Fruit fly (Drosophila melanogaster): ENCODE data around the gene Rpt4R.

Gene Rpt4R

dm6 chr3L:11992960-11993359 is 51.2 kb downstream of the Rpt4R start, which contains the start of gene viaf:
viaf (minus strand) TSS chr3L:11993179.
- TF ChIP-seq vnd (GFP tag; IDR thresholded peaks at IDR 0.05; ENCODE audit: partially characterized antibody) (peak; percentile 95), CG11085 (GFP tag; IDR thresholded peaks at IDR 0.05) (no peak), Aef1 (GFP tag; IDR thresholded peaks at IDR 0.05) (peak; percentile 32; the same call in 1 of the 3 replicates), Opbp (GFP tag; IDR thresholded peaks at IDR 0.05; ENCODE audit: partially characterized antibody) (peak; percentile 97), CG13775 (GFP tag; optimal IDR thresholded peaks at IDR 0.05) (peak; percentile 33), CG17568 (GFP tag; optimal IDR thresholded peaks at IDR 0.05) (no peak), CG13624 (GFP tag; optimal IDR thresholded peaks at IDR 0.05) (no peak), H15 (GFP tag; IDR thresholded peaks at IDR 0.05) (peak; percentile 39; the same call in 1 of the 3 replicates), CG13287 (GFP tag; IDR thresholded peaks at IDR 0.05; ENCODE audit: partially characterized antibody) (peak; percentile 95), fd96Cb (tag; optimal IDR thresholded peaks at IDR 0.05) (peak; percentile 22), Ptx1 (GFP tag; IDR thresholded peaks at IDR 0.05) (peak; percentile 30; the same call in 1 of the 2 replicates), CG15073 (GFP tag; optimal IDR thresholded peaks at IDR 0.05) (no peak), h (optimal IDR thresholded peaks at IDR 0.05) (no peak), Six4 (GFP tag; optimal IDR thresholded peaks at IDR 0.05) (peak; percentile 45), ci (GFP tag; IDR thresholded peaks at IDR 0.05) (peak; percentile 76), CG32532 (GFP tag; IDR thresholded peaks at IDR 0.05) (peak; percentile 74), CG15514 (GFP tag; optimal IDR thresholded peaks at IDR 0.05) (peak; percentile 83), CG10147 (GFP tag; optimal IDR thresholded peaks at IDR 0.05) (no peak), Dp (GFP tag; optimal IDR thresholded peaks at IDR 0.05) (peak; percentile 43), Myb (GFP tag; optimal IDR thresholded peaks at IDR 0.05) (peak; percentile 17), hb (GFP tag; IDR thresholded peaks at IDR 0.05; ENCODE audit: partially characterized antibody) (peak; percentile 87), MESR4 (GFP tag; optimal IDR thresholded peaks at IDR 0.05) (peak; percentile 76), dati (GFP tag; IDR thresholded peaks at IDR 0.05) (no peak), dysf (GFP tag; IDR thresholded peaks at IDR 0.05) (peak; percentile 57; the same call in 2 of the 3 replicates), luna (GFP tag; optimal IDR thresholded peaks at IDR 0.05) (peak; percentile 2), Dip2 (GFP tag; IDR thresholded peaks at IDR 0.05) (no peak), CG3065 (GFP tag; optimal IDR thresholded peaks at IDR 0.05) (no peak), CG10979 (tag; optimal IDR thresholded peaks at IDR 0.05) (peak; percentile 52), CG1647 (GFP tag; optimal IDR thresholded peaks at IDR 0.05) (peak; percentile 9), CTCF (GFP tag; optimal IDR thresholded peaks at IDR 0.05) (peak; percentile 49), vvl (GFP tag; IDR thresholded peaks at IDR 0.05) (peak; percentile 77), ato (GFP tag; IDR thresholded peaks at IDR 0.05; ENCODE audit: partially characterized antibody) (peak; percentile 86), ap (GFP tag; IDR thresholded peaks at IDR 0.05) (0 out of 2 replicates have a peak, but pooled peaks have one; percentile 7), pho (GFP tag; optimal IDR thresholded peaks at IDR 0.05) (peak; percentile 10), NK7.1 (GFP tag; optimal IDR thresholded peaks at IDR 0.05) (no peak), CG2678 (tag; optimal IDR thresholded peaks at IDR 0.05) (no peak), Stat92E (GFP tag; optimal IDR thresholded peaks at IDR 0.05) (no peak), fd64A (GFP tag; optimal IDR thresholded peaks at IDR 0.05) (no peak), CG12155 (GFP tag; optimal IDR thresholded peaks at IDR 0.05) (peak; percentile 37), Scr (GFP tag; IDR thresholded peaks at IDR 0.05; ENCODE audit: partially characterized antibody) (peak; percentile 94), CG9932 (GFP tag; IDR thresholded peaks at IDR 0.05) (peak; percentile 80), CG12942 (GFP tag; optimal IDR thresholded peaks at IDR 0.05) (peak; percentile 42), CG3407 (GFP tag; optimal IDR thresholded peaks at IDR 0.05) (no peak), slbo (GFP tag; IDR thresholded peaks at IDR 0.05) (peak; percentile 82), sens (GFP tag) (peak; percentile 84), CG4820 (GFP tag; optimal IDR thresholded peaks at IDR 0.05) (peak; percentile 4), toy (GFP tag; IDR thresholded peaks at IDR 0.05) (no peak), CG6854 (GFP tag; optimal IDR thresholded peaks at IDR 0.05) (no peak), pan (optimal IDR thresholded peaks at IDR 0.05) (no peak), pan (GFP tag; optimal IDR thresholded peaks at IDR 0.05 in 1 of 2, IDR thresholded peaks at IDR 0.05 in 1 of 2) (peak in 1 of 2 experiments; percentile 42), dpn (GFP tag; optimal IDR thresholded peaks at IDR 0.05) (peak in 1 of 2 experiments; percentile 61), Doc3 (GFP tag; IDR thresholded peaks at IDR 0.05; ENCODE audit: partially characterized antibody) (peak; percentile 91)

Data from whole organism, embryonic.